Worm (Caenorhabditis elegans): ENCODE data around the gene ctns-1.
A peak's percentile ranks its signal among the peaks of the same experiment; 100 is the strongest.

DNA sequence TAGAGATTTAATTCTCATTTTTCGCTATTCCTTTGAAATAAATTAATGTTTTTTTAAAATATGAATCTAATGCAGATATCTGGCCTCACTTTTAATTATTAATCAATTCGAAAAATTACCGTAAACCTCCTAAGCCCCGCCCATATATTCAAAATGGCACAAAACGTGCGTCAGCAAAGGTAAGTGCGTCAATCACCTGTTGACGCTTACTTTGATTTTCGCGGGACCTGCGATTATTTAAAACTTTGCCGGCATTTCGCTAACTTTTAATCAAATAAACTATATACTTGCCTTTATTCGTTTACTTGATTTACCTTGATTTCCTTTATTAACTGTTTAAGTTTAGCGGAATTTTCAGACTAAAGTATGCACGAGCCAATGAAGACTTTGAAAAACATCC, 21.3 kb upstream of the ctns-1 start, which contains the start of gene pch-2:
- TF ChIP-seq unc-86 (tag; optimal IDR thresholded peaks at IDR 0.05) = no peak
- TF ChIP-seq ceh-63 (GFP tag; optimal IDR thresholded peaks at IDR 0.05) = no peak
- TF ChIP-seq fos-1 (tag; optimal IDR thresholded peaks at IDR 0.05) = no peak
- TF ChIP-seq ztf-11 (tag; optimal IDR thresholded peaks at IDR 0.05) = no peak
- TF ChIP-seq lin-15B (tag; optimal IDR thresholded peaks at IDR 0.05) = peak; percentile 62
- no peak for TF ChIP-seq nhr-11 (tag; optimal IDR thresholded peaks at IDR 0.05)
- peak; percentile 29; the same call in 1 of the 2 replicates for TF ChIP-seq isw-1 (GFP tag; IDR thresholded peaks at IDR 0.05)
- TF ChIP-seq aly-2 (tag; optimal IDR thresholded peaks at IDR 0.05) = no peak
- TF ChIP-seq fkh-10 (GFP tag; optimal IDR thresholded peaks at IDR 0.05) = no peak
- TF ChIP-seq unc-62 (GFP tag; optimal IDR thresholded peaks at IDR 0.05) = no peak
